Worm (Caenorhabditis elegans): ENCODE results near the gene R155.5.
A peak's percentile ranks its signal among the peaks of the same experiment; 100 is the strongest.

Gene R155.5

ce11 chrIII:1955520-1956095, 14.7 kb downstream of the R155.5 start:
- no peak for TF ChIP-seq nhr-21 (tag; optimal IDR thresholded peaks at IDR 0.05)
- TF ChIP-seq nhr-129 (tag; optimal IDR thresholded peaks at IDR 0.05), result no peak
- no peak for TF ChIP-seq unc-39 (tag; optimal IDR thresholded peaks at IDR 0.05)
- no peak for TF ChIP-seq nhr-237 (tag; optimal IDR thresholded peaks at IDR 0.05)
- no peak for TF ChIP-seq lin-39 (tag; optimal IDR thresholded peaks at IDR 0.05)
- no peak for TF ChIP-seq R02D3.7 (tag; optimal IDR thresholded peaks at IDR 0.05)
- no peak for TF ChIP-seq unc-62 (GFP tag; optimal IDR thresholded peaks at IDR 0.05)
- no peak for TF ChIP-seq mab-5 (tag; optimal IDR thresholded peaks at IDR 0.05)
- TF ChIP-seq nhr-6 (tag; optimal IDR thresholded peaks at IDR 0.05), result no peak
- no peak for TF ChIP-seq dmd-4 (tag; optimal IDR thresholded peaks at IDR 0.05)
- no peak for TF ChIP-seq peb-1 (tag; optimal IDR thresholded peaks at IDR 0.05)
- TF ChIP-seq mbf-1 (tag; optimal IDR thresholded peaks at IDR 0.05), result no peak
- TF ChIP-seq ceh-16 (tag; optimal IDR thresholded peaks at IDR 0.05), result no peak
- no peak for TF ChIP-seq C34F6.9 (tag; optimal IDR thresholded peaks at IDR 0.05)

DNA sequence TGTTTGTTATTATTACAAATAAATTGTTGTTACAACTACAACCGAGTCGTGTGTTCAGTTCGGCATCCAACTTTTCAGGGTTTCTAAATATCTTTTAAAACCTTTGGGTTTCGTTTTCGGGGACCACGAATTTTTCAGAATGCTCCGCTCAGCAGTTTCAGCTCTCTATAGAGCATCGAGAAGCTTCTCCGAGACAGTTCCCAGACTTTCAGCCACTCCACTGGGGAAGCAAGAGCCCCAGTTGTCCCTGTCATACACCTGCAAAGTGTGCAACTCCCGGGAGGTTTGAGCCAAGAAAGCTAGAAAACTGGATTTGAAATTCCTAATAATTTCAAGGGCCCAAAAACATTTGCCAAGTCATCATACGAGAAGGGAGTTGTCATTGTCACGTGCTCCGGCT, 18.9 kb downstream of the R155.5 start, which contains the start of gene F53A3.7:
TSS of gene F53A3.7 (plus strand) at position 139 of the 400 bp plus-strand sequence.
- TF ChIP-seq snpc-4 (tag; optimal IDR thresholded peaks at IDR 0.05) (no peak), ztf-11 (tag; optimal IDR thresholded peaks at IDR 0.05) (no peak), ama-1 (optimal IDR thresholded peaks at IDR 0.05) (peak; percentile 15), ZK546.5 (tag; optimal IDR thresholded peaks at IDR 0.05) (no peak), gmeb-1 (tag; optimal IDR thresholded peaks at IDR 0.05) (no peak), sem-4 (tag; optimal IDR thresholded peaks at IDR 0.05) (peak; percentile 13), C34F6.9 (tag; optimal IDR thresholded peaks at IDR 0.05) (no peak), crh-2 (tag; optimal IDR thresholded peaks at IDR 0.05) (no peak), lsy-2 (tag; optimal IDR thresholded peaks at IDR 0.05) (peak; percentile 23 to 31)

- peak; percentile 42 for TF ChIP-seq nhr-237 (tag; optimal IDR thresholded peaks at IDR 0.05)
- no peak for TF ChIP-seq nhr-23 (tag; optimal IDR thresholded peaks at IDR 0.05)
- TF ChIP-seq nhr-12 (tag; optimal IDR thresholded peaks at IDR 0.05), result no peak
- TF ChIP-seq ztf-1 (GFP tag; conservative IDR thresholded peaks at IDR 0.05), result no peak
- peak; percentile 86 for TF ChIP-seq nhr-21 (tag; optimal IDR thresholded peaks at IDR 0.05)
- no peak for TF ChIP-seq nhr-77 (tag; optimal IDR thresholded peaks at IDR 0.05)
- TF ChIP-seq crh-2 (tag; optimal IDR thresholded peaks at IDR 0.05), result peak; percentile 95
- TF ChIP-seq lsy-2 (tag; optimal IDR thresholded peaks at IDR 0.05), result peak; percentile 77 to 95
- TF ChIP-seq skn-1 (tag; optimal IDR thresholded peaks at IDR 0.05), result no peak
- peak; percentile 72 for TF ChIP-seq ama-1 (optimal IDR thresholded peaks at IDR 0.05)
- TF ChIP-seq gmeb-1 (tag; optimal IDR thresholded peaks at IDR 0.05), result peak; percentile 98
- TF ChIP-seq mbf-1 (tag; optimal IDR thresholded peaks at IDR 0.05), result no peak
- TF ChIP-seq R02D3.7 (tag; optimal IDR thresholded peaks at IDR 0.05), result no peak
- TF ChIP-seq egl-27 (tag; optimal IDR thresholded peaks at IDR 0.05), result peak; percentile 11
- peak; percentile 85 for TF ChIP-seq sma-3 (GFP tag; optimal IDR thresholded peaks at IDR 0.05)
- TF ChIP-seq peb-1 (tag; optimal IDR thresholded peaks at IDR 0.05), result no peak
- peak; percentile 92 for TF ChIP-seq sma-9 (GFP tag; optimal IDR thresholded peaks at IDR 0.05)
- no peak for TF ChIP-seq sma-9 (tag; optimal IDR thresholded peaks at IDR 0.05)
- TF ChIP-seq ztf-11 (tag; optimal IDR thresholded peaks at IDR 0.05), result no peak
- peak; percentile 76 for TF ChIP-seq fos-1 (tag; optimal IDR thresholded peaks at IDR 0.05)
- TF ChIP-seq lin-13 (GFP tag; optimal IDR thresholded peaks at IDR 0.05), result peak; percentile 97
- TF ChIP-seq ZK546.5 (tag; optimal IDR thresholded peaks at IDR 0.05), result peak; percentile 57
- peak; percentile 80 for TF ChIP-seq nhr-6 (tag; optimal IDR thresholded peaks at IDR 0.05)
- TF ChIP-seq lin-11 (tag; optimal IDR thresholded peaks at IDR 0.05), result peak; percentile 88
- TF ChIP-seq ztf-4 (tag; optimal IDR thresholded peaks at IDR 0.05), result peak; percentile 50
- peak; percentile 77 for TF ChIP-seq zag-1 (tag; optimal IDR thresholded peaks at IDR 0.05)
- peak; percentile 98 for TF ChIP-seq unc-55 (GFP tag; optimal IDR thresholded peaks at IDR 0.05)
- peak; percentile 70 for TF ChIP-seq ceh-82 (tag; optimal IDR thresholded peaks at IDR 0.05)
- TF ChIP-seq sem-4 (tag; optimal IDR thresholded peaks at IDR 0.05), result peak; percentile 78
- peak; percentile 97 for TF ChIP-seq nhr-129 (tag; optimal IDR thresholded peaks at IDR 0.05)
- TF ChIP-seq nhr-25 (tag; optimal IDR thresholded peaks at IDR 0.05), result peak; percentile 90
- TF ChIP-seq mab-5 (tag; optimal IDR thresholded peaks at IDR 0.05), result peak; percentile 77
- TF ChIP-seq snpc-4 (tag; optimal IDR thresholded peaks at IDR 0.05), result peak; percentile 73
- TF ChIP-seq Y55F3AM.14 (GFP tag; optimal IDR thresholded peaks at IDR 0.05), result no peak
- TF ChIP-seq alr-1 (tag; optimal IDR thresholded peaks at IDR 0.05), result no peak
- TF ChIP-seq F13H6.1 (tag; optimal IDR thresholded peaks at IDR 0.05), result peak; percentile 81
- TF ChIP-seq unc-39 (tag; optimal IDR thresholded peaks at IDR 0.05), result no peak
- TF ChIP-seq ceh-16 (tag; optimal IDR thresholded peaks at IDR 0.05), result peak; percentile 44
- TF ChIP-seq C34F6.9 (tag; optimal IDR thresholded peaks at IDR 0.05), result peak; percentile 95
- peak; percentile 60 for TF ChIP-seq lin-39 (tag; optimal IDR thresholded peaks at IDR 0.05)
- TF ChIP-seq nhr-11 (tag; optimal IDR thresholded peaks at IDR 0.05), result no peak
- peak; percentile 64 for TF ChIP-seq blmp-1 (tag; optimal IDR thresholded peaks at IDR 0.05; ENCODE audit: insufficient read depth)
- TF ChIP-seq nhr-10 (tag; optimal IDR thresholded peaks at IDR 0.05), result no peak
These were observed 20.1 kb downstream of the R155.5 start, which contains the start of the genes polh-1 and rps-22 for ce11 chrIII:1950236-1950635. TSS of gene polh-1 (minus strand) at chrIII:1950269. TSS of gene rps-22 (plus strand) at chrIII:1950535.

Measured in whole organism, L2 larva.